Worm (Caenorhabditis elegans) whole organism, L2 larva: ENCODE data around the gene gldi-3.

Experiments
- C34F6.9 ChIP-seq: fragments of 150-350 bp; optimal IDR thresholded peaks from 2 replicates; lab custom pipeline; 2014; ENCODE audit warnings: missing biosample characterization, missing genetic modification characterization
- F13H6.1 ChIP-seq: sonication (generic microtip); optimal IDR thresholded peaks from 2 replicates; lab custom pipeline; 2016; ENCODE audit warnings: missing genetic modification characterization, missing compliant biosample characterization
- R02D3.7 ChIP-seq: fragments of 150-350 bp; optimal IDR thresholded peaks from 2 replicates; lab custom pipeline; 2014; ENCODE audit warnings: missing biosample characterization, missing genetic modification characterization
- Y55F3AM.14 ChIP-seq: fragments of 200-800 bp; sonication (Bioruptor generic); optimal IDR thresholded peaks from 2 replicates; lab custom pipeline; 2018; ENCODE audit warnings: mild to moderate bottlenecking, missing genetic modification characterization, missing compliant biosample characterization
- ZK546.5 ChIP-seq: sonication (generic microtip); optimal IDR thresholded peaks from 2 replicates; lab custom pipeline; 2017; ENCODE audit warnings: missing biosample characterization, missing genetic modification characterization
- ama-1 ChIP-seq: fragments of 150-350 bp; optimal IDR thresholded peaks from 2 replicates; lab custom pipeline; 2018; ENCODE audit warnings: inconsistent platforms
- blmp-1 ChIP-seq: sonication (generic microtip); optimal IDR thresholded peaks from 2 replicates; lab custom pipeline; 2017; ENCODE audit warnings: missing genetic modification characterization, mild to moderate bottlenecking, missing compliant biosample characterization, antibody characterized with exemption, moderate library complexity; ENCODE audit not compliant: insufficient read depth
- ceh-16 ChIP-seq: fragments of 150-350 bp; optimal IDR thresholded peaks from 2 replicates; lab custom pipeline; 2014; ENCODE audit warnings: missing biosample characterization, missing genetic modification characterization
- crh-2 ChIP-seq: sonication (generic microtip); optimal IDR thresholded peaks from 2 replicates; lab custom pipeline; 2017; ENCODE audit warnings: missing biosample characterization, missing genetic modification characterization
- egl-27 ChIP-seq: sonication (generic microtip); optimal IDR thresholded peaks from 3 replicates; lab custom pipeline; 2017; ENCODE audit warnings: missing biosample characterization, missing genetic modification reagents, missing genetic modification characterization
- elt-1 ChIP-seq: fragments of 150-350 bp; optimal IDR thresholded peaks from 2 replicates; lab custom pipeline; 2014; ENCODE audit warnings: missing biosample characterization, missing genetic modification characterization
- elt-3 ChIP-seq: sonication (generic microtip); optimal IDR thresholded peaks from 2 replicates; lab custom pipeline; 2017; ENCODE audit warnings: missing biosample characterization, missing genetic modification characterization
- fos-1 ChIP-seq: fragments of 150-350 bp; optimal IDR thresholded peaks from 2 replicates; lab custom pipeline; 2014; ENCODE audit warnings: missing biosample characterization, missing genetic modification characterization
- gmeb-1 ChIP-seq: fragments of 150-350 bp; optimal IDR thresholded peaks from 2 replicates; lab custom pipeline; 2014; ENCODE audit warnings: missing biosample characterization, missing genetic modification characterization
- lin-11 ChIP-seq: fragments of 150-350 bp; sonication (generic microtip); optimal IDR thresholded peaks from 2 replicates; lab custom pipeline; 2014; ENCODE audit warnings: missing biosample characterization, missing genetic modification characterization, inconsistent platforms, mixed read lengths
- lin-13 ChIP-seq: fragments of 150-350 bp; optimal IDR thresholded peaks from 2 replicates; lab custom pipeline; 2014; ENCODE audit warnings: missing biosample characterization, missing genetic modification reagents, missing genetic modification characterization
- lin-39 ChIP-seq: fragments of 150-350 bp; optimal IDR thresholded peaks from 2 replicates; lab custom pipeline; 2014; ENCODE audit warnings: missing biosample characterization, missing genetic modification reagents, missing genetic modification characterization
- lsy-2 ChIP-seq, 2 experiments: fragments of 150-350 bp in 1 of 2; sonication (generic microtip) in 1 of 2; optimal IDR thresholded peaks; 2 replicates each; lab custom pipeline; 2014 to 2017; ENCODE audit warnings: missing biosample characterization in 2 of 2, missing genetic modification characterization in 2 of 2
- mab-5 ChIP-seq: fragments of 150-350 bp; optimal IDR thresholded peaks from 2 replicates; lab custom pipeline; 2014; ENCODE audit warnings: missing biosample characterization, missing genetic modification characterization
- mbf-1 ChIP-seq: sonication (generic microtip); optimal IDR thresholded peaks from 2 replicates; lab custom pipeline; 2017; ENCODE audit warnings: missing biosample characterization, missing genetic modification characterization
- mdl-1 ChIP-seq, 2 experiments: fragments of 150-350 bp in 1 of 2; sonication (generic microtip) in 1 of 2; optimal IDR thresholded peaks; 2 replicates each; lab custom pipeline; 2017; ENCODE audit warnings: missing biosample characterization in 2 of 2, missing genetic modification characterization in 2 of 2
- nhr-10 ChIP-seq: sonication (generic microtip); optimal IDR thresholded peaks from 2 replicates; lab custom pipeline; 2017; ENCODE audit warnings: missing biosample characterization, missing genetic modification characterization
- nhr-11 ChIP-seq: fragments of 150-350 bp; optimal IDR thresholded peaks from 2 replicates; lab custom pipeline; 2014; ENCODE audit warnings: missing biosample characterization, missing genetic modification characterization
- nhr-12 ChIP-seq: fragments of 150-350 bp; optimal IDR thresholded peaks from 2 replicates; lab custom pipeline; 2014; ENCODE audit warnings: missing biosample characterization, missing genetic modification characterization
- nhr-129 ChIP-seq: fragments of 150-350 bp; optimal IDR thresholded peaks from 2 replicates; lab custom pipeline; 2014; ENCODE audit warnings: missing biosample characterization, missing genetic modification characterization
- nhr-21 ChIP-seq: fragments of 150-350 bp; optimal IDR thresholded peaks from 2 replicates; lab custom pipeline; 2014; ENCODE audit warnings: missing biosample characterization, missing genetic modification characterization
- nhr-23 ChIP-seq: fragments of 150-350 bp; optimal IDR thresholded peaks from 2 replicates; lab custom pipeline; 2014; ENCODE audit warnings: missing biosample characterization, missing genetic modification reagents, missing genetic modification characterization
- nhr-237 ChIP-seq: fragments of 150-350 bp; optimal IDR thresholded peaks from 2 replicates; lab custom pipeline; 2014; ENCODE audit warnings: missing biosample characterization, missing genetic modification characterization
- peb-1 ChIP-seq: fragments of 150-350 bp; optimal IDR thresholded peaks from 2 replicates; lab custom pipeline; 2014; ENCODE audit warnings: missing biosample characterization, missing genetic modification characterization
- sem-4 ChIP-seq: fragments of 150-350 bp; optimal IDR thresholded peaks from 2 replicates; lab custom pipeline; 2014; ENCODE audit warnings: missing biosample characterization, missing genetic modification reagents, missing genetic modification characterization
- skn-1 ChIP-seq: sonication (generic microtip); optimal IDR thresholded peaks from 2 replicates; lab custom pipeline; 2017; ENCODE audit warnings: missing biosample characterization, missing genetic modification characterization
- sma-3 ChIP-seq: sonication (generic microtip); optimal IDR thresholded peaks from 2 replicates; lab custom pipeline; 2016; ENCODE audit warnings: missing genetic modification reagents, missing genetic modification characterization, missing compliant biosample characterization
- unc-39 ChIP-seq: fragments of 150-350 bp; optimal IDR thresholded peaks from 2 replicates; lab custom pipeline; 2014; ENCODE audit warnings: missing biosample characterization, missing genetic modification characterization
- unc-62 ChIP-seq: fragments of 150-350 bp; optimal IDR thresholded peaks from 2 replicates; lab custom pipeline; 2014; ENCODE audit warnings: missing biosample characterization, missing genetic modification reagents, missing genetic modification characterization
- zag-1 ChIP-seq: fragments of 150-350 bp; optimal IDR thresholded peaks from 2 replicates; lab custom pipeline; 2014; ENCODE audit warnings: missing biosample characterization, missing genetic modification characterization
- ztf-11 ChIP-seq: sonication (generic microtip); optimal IDR thresholded peaks from 2 replicates; lab custom pipeline; 2017; ENCODE audit warnings: missing biosample characterization, missing genetic modification characterization
- ztf-4 ChIP-seq: fragments of 150-350 bp; optimal IDR thresholded peaks from 2 replicates; lab custom pipeline; 2014; ENCODE audit warnings: missing biosample characterization, missing genetic modification characterization

gldi-3 gene

ce11 chrII:9272942-9273341, 7.0 kb downstream of the gldi-3 start, which contains the start of gene C01G6.4:
Gene C01G6.4, minus strand, starts transcription at chrII:9273042.
- TF ChIP-seq ztf-11 (tag; lab: Kevin White, UChicago) (no peak), nhr-12 (tag; lab: Kevin White, UChicago) (no peak), mbf-1 (tag; lab: Kevin White, UChicago) (no peak)

ce11 chrII:9271285-9271684, 8.6 kb downstream of the gldi-3 start:
- TF ChIP-seq mab-5 = no peak
- no peak for TF ChIP-seq Y55F3AM.14 (GFP tag; lab: Kevin White, UChicago)
- no peak for TF ChIP-seq nhr-10 (tag; lab: Kevin White, UChicago)
- TF ChIP-seq mdl-1 (tag; optimal IDR thresholded peaks at IDR 0.05; lab: Kevin White, UChicago) = no peak
- TF ChIP-seq fos-1 (tag; lab: Kevin White, UChicago) = no peak

ce11 chrII:9269588-9269987, 10.3 kb downstream of the gldi-3 start, which contains the start of gene C01G6.3:
Gene C01G6.3, plus strand, starts transcription at chrII:9269888.
- TF ChIP-seq lin-13 (GFP tag; lab: Kevin White, UChicago) (no peak), skn-1 (tag; lab: Kevin White, UChicago) (no peak), mdl-1 (tag; optimal IDR thresholded peaks at IDR 0.05; lab: Kevin White, UChicago) (no peak), lin-39 (tag; lab: Kevin White, UChicago) (no peak), unc-62 (GFP tag; lab: Kevin White, UChicago) (no peak), ama-1 (no peak), nhr-129 (tag; lab: Kevin White, UChicago) (no peak), R02D3.7 (tag; lab: Kevin White, UChicago) (no peak)

- TF ChIP-seq sma-3 (GFP tag; lab: Kevin White, UChicago) (no peak), nhr-10 (tag; lab: Kevin White, UChicago) (no peak), zag-1 (no peak), lin-39 (tag; lab: Kevin White, UChicago) (no peak), elt-1 (tag; lab: Kevin White, UChicago) (no peak), nhr-12 (tag; lab: Kevin White, UChicago) (no peak), ceh-16 (tag; lab: Kevin White, UChicago) (no peak), skn-1 (tag; lab: Kevin White, UChicago) (no peak), egl-27 (no peak), ZK546.5 (tag; lab: Kevin White, UChicago) (no peak), ama-1 (no peak), lsy-2 (tag; optimal IDR thresholded peaks at IDR 0.05; lab: Kevin White, UChicago) (no peak)
Observed at ce11 chrII:9268983-9269382, 10.9 kb downstream of the gldi-3 start.

ce11 chrII:9266755-9267154, 13.1 kb downstream of the gldi-3 start, which contains the start of gene C01G6.2:
Gene C01G6.2, plus strand, starts transcription at chrII:9267055.
- no peak for TF ChIP-seq ceh-16 (tag; lab: Kevin White, UChicago)
- no peak for TF ChIP-seq nhr-23 (tag; lab: Kevin White, UChicago)
- TF ChIP-seq F13H6.1 = no peak
- no peak for TF ChIP-seq nhr-11 (tag; lab: Kevin White, UChicago)
- no peak for TF ChIP-seq nhr-21 (tag; lab: Kevin White, UChicago)
- no peak for TF ChIP-seq elt-3 (tag; lab: Kevin White, UChicago)
- no peak for TF ChIP-seq gmeb-1
- no peak for TF ChIP-seq blmp-1 (tag; lab: Kevin White, UChicago)
- TF ChIP-seq nhr-237 = no peak
- TF ChIP-seq peb-1 (tag; lab: Kevin White, UChicago) = no peak
- no peak for TF ChIP-seq sem-4 (tag; lab: Kevin White, UChicago)
- TF ChIP-seq lin-11 (tag; lab: Kevin White, UChicago) = no peak
- TF ChIP-seq skn-1 (tag; lab: Kevin White, UChicago) = no peak
- TF ChIP-seq unc-39 (tag; lab: Kevin White, UChicago) = no peak
- TF ChIP-seq C34F6.9 (tag; lab: Kevin White, UChicago) = no peak
- TF ChIP-seq ztf-4 = no peak
- TF ChIP-seq crh-2 (tag; lab: Kevin White, UChicago) = no peak
